Worm (Caenorhabditis elegans): Measurements from ENCODE around the gene B0250.5.

The B0250.5 gene

DNA sequence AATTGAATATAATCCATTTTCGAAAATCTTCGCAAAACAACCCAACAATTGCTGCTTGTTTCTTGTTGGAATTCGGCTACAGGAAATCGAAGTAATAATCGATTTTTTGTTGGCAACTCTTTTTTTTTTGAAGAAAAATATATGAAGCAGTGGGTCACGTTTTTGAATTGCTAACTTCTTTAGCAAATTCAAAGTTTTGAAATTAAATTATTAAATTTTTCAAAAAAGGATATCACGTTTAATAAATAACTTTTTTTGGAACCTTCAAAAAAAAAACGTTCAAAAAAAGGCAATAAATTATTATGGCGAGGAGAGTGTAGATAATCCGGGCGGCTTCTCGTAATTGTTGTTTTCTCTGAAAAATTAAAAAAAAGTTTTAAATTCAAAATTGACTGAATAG lies 42.5 kb downstream of the B0250.5 start, which contains the start of gene Y38H6C.15:
Gene Y38H6C.15 (minus strand): TSS at position 101 of the 400 bp plus-strand sequence.
- no peak for TF ChIP-seq tbx-2 (tag; optimal IDR thresholded peaks at IDR 0.05)
- no peak for TF ChIP-seq fkh-8 (tag; optimal IDR thresholded peaks at IDR 0.05)
- no peak for TF ChIP-seq nhr-85 (tag)
- no peak for TF ChIP-seq nhr-19 (GFP tag; conservative IDR thresholded peaks at IDR 0.05)
- no peak for TF ChIP-seq mdl-1 (tag; optimal IDR thresholded peaks at IDR 0.05)
- no peak for TF ChIP-seq sup-37 (GFP tag; optimal IDR thresholded peaks at IDR 0.05)
- TF ChIP-seq mab-9 (GFP tag; IDR thresholded peaks at IDR 0.05): no peak
- TF ChIP-seq aly-2 (tag; optimal IDR thresholded peaks at IDR 0.05): no peak
- no peak for TF ChIP-seq unc-130 (tag; optimal IDR thresholded peaks at IDR 0.05)
- no peak for TF ChIP-seq grh-1 (GFP tag; IDR thresholded peaks at IDR 0.05)
- no peak for TF ChIP-seq nhr-237 (tag; optimal IDR thresholded peaks at IDR 0.05)
- TF ChIP-seq zag-1 (tag; optimal IDR thresholded peaks at IDR 0.05): no peak
- no peak for TF ChIP-seq efl-3 (GFP tag; optimal IDR thresholded peaks at IDR 0.05)
- TF ChIP-seq lin-39 (tag; optimal IDR thresholded peaks at IDR 0.05): no peak
- TF ChIP-seq nhr-76 (tag; optimal IDR thresholded peaks at IDR 0.05): no peak
- TF ChIP-seq elt-3 (tag; optimal IDR thresholded peaks at IDR 0.05): no peak

- TF ChIP-seq pag-3 (tag; optimal IDR thresholded peaks at IDR 0.05; ENCODE audit: borderline replicate concordance, insufficient read depth) (no peak), dpl-1 (GFP tag; optimal IDR thresholded peaks at IDR 0.05) (peak in 1 of 3 experiments; percentile 25), blmp-1 (tag; optimal IDR thresholded peaks at IDR 0.05) (peak; percentile 67), isw-1 (GFP tag; IDR thresholded peaks at IDR 0.05) (no peak), efl-1 (optimal IDR thresholded peaks at IDR 0.05) (peak; percentile 12 to 19), efl-1 (GFP tag; optimal IDR thresholded peaks at IDR 0.05 in 1 of 2) (peak in 1 of 2 experiments; percentile 83), lsy-2 (tag; optimal IDR thresholded peaks at IDR 0.05) (peak in 1 of 2 experiments; percentile 19), zip-4 (GFP tag; optimal IDR thresholded peaks at IDR 0.05) (no peak), xbp-1 (tag; optimal IDR thresholded peaks at IDR 0.05) (peak; percentile 14), rnt-1 (tag; optimal IDR thresholded peaks at IDR 0.05) (no peak), pqm-1 (tag; optimal IDR thresholded peaks at IDR 0.05) (no peak), lin-35 (GFP tag; optimal IDR thresholded peaks at IDR 0.05) (peak in 1 of 2 experiments; percentile 20), nhr-47 (tag; optimal IDR thresholded peaks at IDR 0.05) (peak; percentile 13), unc-130 (tag; optimal IDR thresholded peaks at IDR 0.05) (no peak), nhr-85 (tag) (peak; percentile 73), unc-62 (GFP tag; optimal IDR thresholded peaks at IDR 0.05) (no peak), F16B12.6 (tag; optimal IDR thresholded peaks at IDR 0.05) (peak; percentile 16), snpc-4 (tag; optimal IDR thresholded peaks at IDR 0.05) (no peak), dsc-1 (tag; optimal IDR thresholded peaks at IDR 0.05) (no peak), mep-1 (tag; optimal IDR thresholded peaks at IDR 0.05) (peak; percentile 25), snu-23 (GFP tag; optimal IDR thresholded peaks at IDR 0.05) (peak; percentile 21), swsn-7 (tag; optimal IDR thresholded peaks at IDR 0.05) (no peak)
Observed at ce11 chrV:20539055-20539454, 45.3 kb downstream of the B0250.5 start, which contains the start of gene Y38H6C.16. Gene Y38H6C.16, minus strand, starts transcription at chrV:20539347.

ce11 chrV:20544092-20544491 lies 50.4 kb downstream of the B0250.5 start, which contains the start of gene slc-36.3:
Gene slc-36.3, minus strand, starts transcription at chrV:20544192.
- TF ChIP-seq nhr-90 (tag; optimal IDR thresholded peaks at IDR 0.05; ENCODE audit: poor library complexity) (no peak), jun-1 (tag; optimal IDR thresholded peaks at IDR 0.05) (no peak), mdl-1 (tag; optimal IDR thresholded peaks at IDR 0.05) (no peak), grh-1 (GFP tag; IDR thresholded peaks at IDR 0.05) (no peak), nhr-77 (tag; optimal IDR thresholded peaks at IDR 0.05) (no peak), egl-27 (tag; optimal IDR thresholded peaks at IDR 0.05) (no peak), aly-2 (tag; optimal IDR thresholded peaks at IDR 0.05) (no peak), rnt-1 (tag; optimal IDR thresholded peaks at IDR 0.05) (no peak), unc-30 (tag; optimal IDR thresholded peaks at IDR 0.05) (no peak)
